Worm (Caenorhabditis elegans) whole organism, L3 larva: ENCODE data around the gene ZC190.5.

ENCODE experiments used
- R02D3.7 ChIP-seq: fragments of 150-350 bp; optimal IDR thresholded peaks from 2 replicates; lab custom pipeline; 2014; ENCODE audit warnings: missing biosample characterization, missing genetic modification characterization
- ZK546.5 ChIP-seq: sonication (generic microtip); optimal IDR thresholded peaks from 2 replicates; lab custom pipeline; 2017; ENCODE audit warnings: missing biosample characterization, missing genetic modification characterization
- aly-2 ChIP-seq: fragments of 150-350 bp; optimal IDR thresholded peaks from 2 replicates; lab custom pipeline; 2014; ENCODE audit warnings: missing biosample characterization, missing genetic modification characterization
- ama-1 ChIP-seq: fragments of 150-350 bp; optimal IDR thresholded peaks from 2 replicates; lab custom pipeline; 2018
- ceh-16 ChIP-seq: sonication (generic microtip); optimal IDR thresholded peaks from 2 replicates; lab custom pipeline; 2017; ENCODE audit warnings: missing biosample characterization, missing genetic modification characterization
- ceh-28 ChIP-seq: fragments of 150-350 bp; optimal IDR thresholded peaks from 2 replicates; lab custom pipeline; 2014; ENCODE audit warnings: missing biosample characterization, missing genetic modification reagents, missing genetic modification characterization
- ceh-82 ChIP-seq: fragments of 150-350 bp; optimal IDR thresholded peaks from 2 replicates; lab custom pipeline; 2014; ENCODE audit warnings: missing biosample characterization, missing genetic modification characterization
- ceh-9 ChIP-seq: sonication (generic microtip); optimal IDR thresholded peaks from 2 replicates; lab custom pipeline; 2018; ENCODE audit warnings: missing biosample characterization, missing genetic modification characterization
- egl-27 ChIP-seq: sonication (generic microtip); optimal IDR thresholded peaks from 4 replicates; lab custom pipeline; 2017; ENCODE audit warnings: missing biosample characterization, missing genetic modification reagents, missing genetic modification characterization
- egl-5 ChIP-seq: fragments of 150-350 bp; optimal IDR thresholded peaks from 2 replicates; lab custom pipeline; 2017; ENCODE audit warnings: missing biosample characterization, missing genetic modification reagents, missing genetic modification characterization, inconsistent platforms
- elt-1 ChIP-seq: fragments of 150-350 bp; optimal IDR thresholded peaks from 2 replicates; lab custom pipeline; 2014; ENCODE audit warnings: missing biosample characterization, missing genetic modification characterization
- elt-2 ChIP-seq: sonication (generic microtip); optimal IDR thresholded peaks from 2 replicates; lab custom pipeline; 2016; ENCODE audit warnings: missing genetic modification reagents, mild to moderate bottlenecking, missing genetic modification characterization, missing compliant biosample characterization
- eor-1 ChIP-seq, 2 experiments: fragments of 150-350 bp; optimal IDR thresholded peaks; 2 replicates each; lab custom pipeline; 2014 to 2018; ENCODE audit warnings: missing biosample characterization in 2 of 2, missing genetic modification characterization in 2 of 2
- fkh-10 ChIP-seq: sonication (generic microtip); optimal IDR thresholded peaks from 2 replicates; lab custom pipeline; 2017; ENCODE audit warnings: missing biosample characterization, missing genetic modification reagents, missing genetic modification characterization
- jun-1 ChIP-seq: fragments of 150-350 bp; optimal IDR thresholded peaks from 2 replicates; lab custom pipeline; 2014; ENCODE audit warnings: missing biosample characterization, missing genetic modification reagents, missing genetic modification characterization
- lin-15B ChIP-seq: fragments of 150-350 bp; optimal IDR thresholded peaks from 2 replicates; lab custom pipeline; 2014; ENCODE audit warnings: missing biosample characterization, missing genetic modification characterization
- lsy-12 ChIP-seq: sonication (generic microtip); optimal IDR thresholded peaks from 2 replicates; lab custom pipeline; 2016; ENCODE audit warnings: mild to moderate bottlenecking, missing genetic modification characterization, missing compliant biosample characterization
- mdl-1 ChIP-seq: fragments of 150-350 bp; optimal IDR thresholded peaks from 2 replicates; lab custom pipeline; 2014; ENCODE audit warnings: missing biosample characterization, missing genetic modification characterization
- nhr-11 ChIP-seq: fragments of 150-350 bp; optimal IDR thresholded peaks from 2 replicates; lab custom pipeline; 2014; ENCODE audit warnings: missing biosample characterization, missing genetic modification characterization
- nhr-237 ChIP-seq: fragments of 150-350 bp; optimal IDR thresholded peaks from 2 replicates; lab custom pipeline; 2014; ENCODE audit warnings: missing biosample characterization, missing genetic modification characterization
- nhr-43 ChIP-seq: sonication (generic microtip); optimal IDR thresholded peaks from 2 replicates; lab custom pipeline; 2016; ENCODE audit warnings: mild to moderate bottlenecking, missing genetic modification characterization, missing compliant biosample characterization; ENCODE audit not compliant: poor library complexity, severe bottlenecking
- nhr-67 ChIP-seq: fragments of 150-350 bp; optimal IDR thresholded peaks from 2 replicates; lab custom pipeline; 2014; ENCODE audit warnings: missing biosample characterization, missing genetic modification characterization
- nhr-76 ChIP-seq: fragments of 150-350 bp; sonication (generic microtip); optimal IDR thresholded peaks from 5 replicates; lab custom pipeline; 2014; ENCODE audit warnings: missing biosample characterization, missing genetic modification characterization
- nhr-77 ChIP-seq: fragments of 150-350 bp; optimal IDR thresholded peaks from 2 replicates; lab custom pipeline; 2014; ENCODE audit warnings: missing biosample characterization, missing genetic modification characterization
- pha-4 ChIP-seq: fragments of 150-350 bp; optimal IDR thresholded peaks from 2 replicates; lab custom pipeline; 2014; ENCODE audit warnings: missing biosample characterization, missing genetic modification reagents, missing genetic modification characterization
- pqm-1 ChIP-seq: fragments of 150-350 bp; optimal IDR thresholded peaks from 2 replicates; lab custom pipeline; 2017; ENCODE audit warnings: missing biosample characterization, missing genetic modification characterization, inconsistent platforms
- skn-1 ChIP-seq: fragments of 150-350 bp; optimal IDR thresholded peaks from 2 replicates; lab custom pipeline; 2014; ENCODE audit warnings: missing biosample characterization, missing genetic modification characterization
- tbx-2 ChIP-seq: sonication (generic microtip); optimal IDR thresholded peaks from 2 replicates; lab custom pipeline; 2016; ENCODE audit warnings: mild to moderate bottlenecking, missing genetic modification characterization, missing compliant biosample characterization
- unc-39 ChIP-seq: sonication (generic microtip); optimal IDR thresholded peaks from 4 replicates; lab custom pipeline; 2017; ENCODE audit warnings: missing biosample characterization, missing genetic modification characterization
- unc-62 ChIP-seq: fragments of 150-350 bp; sonication (generic microtip); optimal IDR thresholded peaks from 4 replicates; lab custom pipeline; 2014; ENCODE audit warnings: missing biosample characterization, missing genetic modification reagents, missing genetic modification characterization
- zag-1 ChIP-seq: fragments of 150-350 bp; optimal IDR thresholded peaks from 2 replicates; lab custom pipeline; 2014; ENCODE audit warnings: missing biosample characterization, missing genetic modification characterization
- ztf-11 ChIP-seq: fragments of 150-350 bp; optimal IDR thresholded peaks from 2 replicates; lab custom pipeline; 2014; ENCODE audit warnings: missing biosample characterization, missing genetic modification characterization

Gene ZC190.5

ce11 chrV:8686764-8687163, 13.4 kb upstream of the ZC190.5 start, which contains the start of gene ZC190.7:
Gene ZC190.7, minus strand, starts transcription at chrV:8686864.
- TF ChIP-seq ZK546.5 (tag; lab: Kevin White, UChicago) (no peak), unc-62 (GFP tag; lab: Kevin White, UChicago) (no peak)
- TF ChIP-seq, all 47 proteins: peak for 0

ce11 chrV:8683787-8684186, 10.4 kb upstream of the ZC190.5 start:
- TF ChIP-seq ama-1, result no peak
- TF ChIP-seq R02D3.7 (tag; lab: Kevin White, UChicago), result no peak
- no peak for TF ChIP-seq zag-1 (tag; lab: Kevin White, UChicago)
- no peak for TF ChIP-seq ceh-82 (tag; lab: Kevin White, UChicago)
- TF ChIP-seq elt-2 (tag; lab: Kevin White, UChicago), result no peak
- TF ChIP-seq nhr-237 (tag; lab: Kevin White, UChicago), result no peak
- TF ChIP-seq pqm-1, result no peak
- TF ChIP-seq tbx-2 (tag; lab: Kevin White, UChicago), result no peak
- TF ChIP-seq nhr-77 (tag; lab: Kevin White, UChicago), result no peak
- TF ChIP-seq nhr-43 (tag; lab: Kevin White, UChicago), result no peak
- no peak for TF ChIP-seq skn-1 (tag; lab: Kevin White, UChicago)
- no peak for TF ChIP-seq mdl-1 (tag; lab: Kevin White, UChicago)
- TF ChIP-seq aly-2 (tag; lab: Kevin White, UChicago), result no peak
- TF ChIP-seq ZK546.5 (tag; lab: Kevin White, UChicago), result no peak
- no peak for TF ChIP-seq ztf-11 (tag; lab: Kevin White, UChicago)
- TF ChIP-seq ceh-9 (tag; lab: Kevin White, UChicago), result no peak
- TF ChIP-seq elt-1 (tag; lab: Kevin White, UChicago), result no peak

ce11 chrV:8682719-8683118, 9.3 kb upstream of the ZC190.5 start, which contains the start of gene cln-3.3:
Gene cln-3.3, plus strand, starts transcription at chrV:8683052.
- TF ChIP-seq nhr-67 (no peak), aly-2 (tag; lab: Kevin White, UChicago) (no peak), ceh-16 (tag; lab: Kevin White, UChicago) (no peak), eor-1 (tag; optimal IDR thresholded peaks at IDR 0.05; lab: Kevin White, UChicago) (no peak), ceh-28 (tag; lab: Kevin White, UChicago) (no peak), jun-1 (no peak), ZK546.5 (tag; lab: Kevin White, UChicago) (no peak), nhr-43 (tag; lab: Kevin White, UChicago) (no peak), elt-2 (tag; lab: Kevin White, UChicago) (peak; percentile 70), ama-1 (no peak), egl-27 (tag; lab: Kevin White, UChicago) (no peak), unc-39 (tag; lab: Kevin White, UChicago) (no peak), R02D3.7 (tag; lab: Kevin White, UChicago) (no peak), nhr-11 (tag; lab: Kevin White, UChicago) (no peak), pqm-1 (peak; percentile 45), skn-1 (tag; lab: Kevin White, UChicago) (no peak)

- no peak for TF ChIP-seq unc-62 (GFP tag; lab: Kevin White, UChicago)
- no peak for TF ChIP-seq fkh-10 (GFP tag; lab: Kevin White, UChicago)
- TF ChIP-seq lin-15B (tag; lab: Kevin White, UChicago), result no peak
- no peak for TF ChIP-seq ztf-11 (tag; lab: Kevin White, UChicago)
- no peak for TF ChIP-seq mdl-1 (tag; lab: Kevin White, UChicago)
- no peak for TF ChIP-seq ceh-16 (tag; lab: Kevin White, UChicago)
These were observed 7.7 kb upstream of the ZC190.5 start, which contains the start of gene ZC190.2 for ce11 chrV:8681050-8681449. Gene ZC190.2, plus strand, starts transcription at chrV:8681350.

ce11 chrV:8677193-8677592, 3.8 kb upstream of the ZC190.5 start, which contains the start of gene ZC190.6:
Gene ZC190.6, minus strand, starts transcription at chrV:8677293.
- TF ChIP-seq pha-4 (tag; lab: Kevin White, UChicago) (no peak), nhr-77 (tag; lab: Kevin White, UChicago) (no peak), nhr-11 (tag; lab: Kevin White, UChicago) (no peak), lsy-12 (tag; lab: Kevin White, UChicago) (no peak), nhr-76 (no peak), pqm-1 (no peak), egl-5 (tag; lab: Kevin White, UChicago) (no peak), ztf-11 (tag; lab: Kevin White, UChicago) (no peak), ceh-28 (tag; lab: Kevin White, UChicago) (no peak), elt-2 (tag; lab: Kevin White, UChicago) (no peak), fkh-10 (GFP tag; lab: Kevin White, UChicago) (no peak)
